Fruit fly (Drosophila melanogaster): ENCODE results near the gene CG15772.

dm6 chrX:5776547-5776946 is 24.5 kb downstream of the CG15772 start, which contains the start of gene CG42264:
- no peak for TF ChIP-seq ttk (optimal IDR thresholded peaks at IDR 0.05)
- TF ChIP-seq h (optimal IDR thresholded peaks at IDR 0.05), result no peak
- no peak for TF ChIP-seq Sin3A (optimal IDR thresholded peaks at IDR 0.05)
- TF ChIP-seq insv (optimal IDR thresholded peaks at IDR 0.05), result no peak
- TF ChIP-seq psq (optimal IDR thresholded peaks at IDR 0.05), result no peak
- TF ChIP-seq Myc (optimal IDR thresholded peaks at IDR 0.05), result no peak
